Worm (Caenorhabditis elegans) whole organism, L4 larva: ENCODE results near the gene Y55F3BL.6.

Experiments used
- F37D6.2 ChIP-seq: sonication (generic microtip); optimal IDR thresholded peaks from 2 replicates; lab custom pipeline; 2016; ENCODE audit warnings: mild to moderate bottlenecking, missing genetic modification characterization, missing compliant biosample characterization
- ZK337.2 ChIP-seq: fragments of 200-800 bp; sonication (Bioruptor generic); IDR thresholded peaks from 2 replicates; pipeline ENCODE4 v1.3.6; 2022; ENCODE audit warnings: missing genetic modification reagents, missing genetic modification characterization, missing compliant biosample characterization
- aha-1 ChIP-seq: fragments of 150-350 bp; peaks from one replicate; lab custom pipeline; 2014; ENCODE audit warnings: missing biosample characterization, missing genetic modification characterization
- ama-1 ChIP-seq: fragments of 150-350 bp; optimal IDR thresholded peaks from 2 replicates; lab custom pipeline; 2014; ENCODE audit warnings: inconsistent platforms, mixed read lengths
- ceh-44 ChIP-seq: fragments of 200-800 bp; sonication (Bioruptor generic); IDR thresholded peaks from 2 replicates; pipeline ENCODE4 v1.3.6; 2022; ENCODE audit warnings: missing genetic modification reagents, missing genetic modification characterization, missing compliant biosample characterization
- ces-1 ChIP-seq: fragments of 150-350 bp; sonication (generic microtip); optimal IDR thresholded peaks from 4 replicates; lab custom pipeline; 2014; ENCODE audit warnings: missing biosample characterization, missing genetic modification reagents, missing genetic modification characterization
- cey-2 ChIP-seq: sonication (generic microtip); optimal IDR thresholded peaks from 3 replicates; lab custom pipeline; 2017; ENCODE audit warnings: missing genetic modification characterization, mild to moderate bottlenecking, missing compliant biosample characterization, antibody characterized with exemption, borderline replicate concordance; ENCODE audit not compliant: insufficient read depth
- daf-12 ChIP-seq: fragments of 150-350 bp; optimal IDR thresholded peaks from 2 replicates; lab custom pipeline; 2014; ENCODE audit warnings: missing biosample characterization, missing genetic modification reagents, missing genetic modification characterization
- daf-16 ChIP-seq, 3 experiments: sonication (generic microtip); optimal IDR thresholded peaks; 2 replicates each; lab custom pipeline; 2016 to 2017; ENCODE audit warnings: missing genetic modification characterization in 3 of 3, missing genetic modification reagents in 3 of 3, mild to moderate bottlenecking in 2 of 3, missing compliant biosample characterization in 2 of 3, missing biosample characterization in 1 of 3, moderate library complexity in 1 of 3
- daf-19 ChIP-seq: fragments of 200-800 bp; sonication (Bioruptor generic); conservative IDR thresholded peaks from 2 replicates; pipeline ENCODE4 v1.3.6; 2022; ENCODE audit warnings: missing genetic modification characterization, missing compliant biosample characterization
- dpl-1 ChIP-seq: fragments of 150-350 bp; optimal IDR thresholded peaks from 2 replicates; lab custom pipeline; 2014; ENCODE audit warnings: missing biosample characterization, missing genetic modification reagents, missing genetic modification characterization
- dve-1 ChIP-seq: sonication (generic microtip); optimal IDR thresholded peaks from 2 replicates; lab custom pipeline; 2017; ENCODE audit warnings: antibody characterized with exemption, mild to moderate bottlenecking, missing genetic modification characterization, missing compliant biosample characterization; ENCODE audit not compliant: insufficient read depth
- egl-43 ChIP-seq: fragments of 200-800 bp; sonication (Bioruptor generic); IDR thresholded peaks from 2 replicates; pipeline ENCODE4 v1.3.6; 2022; ENCODE audit warnings: missing genetic modification reagents, missing genetic modification characterization, missing compliant biosample characterization
- hif-1 ChIP-seq, 2 experiments: sonication (generic microtip); optimal IDR thresholded peaks; 2 replicates each; lab custom pipeline; 2016 to 2017; ENCODE audit warnings: missing compliant biosample characterization in 2 of 2, missing genetic modification characterization in 2 of 2, missing genetic modification reagents in 2 of 2, missing genotype in 2 of 2, mild to moderate bottlenecking in 1 of 2
- hlh-11 ChIP-seq: fragments of 200-800 bp; sonication (Bioruptor generic); optimal IDR thresholded peaks from 2 replicates; lab custom pipeline; 2018; ENCODE audit warnings: mild to moderate bottlenecking, missing genetic modification characterization, missing compliant biosample characterization
- hlh-30 ChIP-seq: sonication (generic microtip); optimal IDR thresholded peaks from 2 replicates; lab custom pipeline; 2017; ENCODE audit warnings: antibody characterized with exemption, mild to moderate bottlenecking, missing genetic modification characterization, missing compliant biosample characterization; ENCODE audit not compliant: insufficient read depth
- hmg-1.1 ChIP-seq: fragments of 200-800 bp; sonication (Bioruptor generic); IDR thresholded peaks from 2 replicates; pipeline ENCODE4 v1.3.6; 2022; ENCODE audit warnings: missing genetic modification reagents, missing genetic modification characterization, missing compliant biosample characterization
- jun-1 ChIP-seq: fragments of 150-350 bp; optimal IDR thresholded peaks from 2 replicates; lab custom pipeline; 2014; ENCODE audit warnings: missing biosample characterization, missing genetic modification reagents, missing genetic modification characterization
- lim-7 ChIP-seq: fragments of 200-800 bp; sonication (Bioruptor generic); IDR thresholded peaks from 2 replicates; pipeline ENCODE4 v1.3.6; 2022; ENCODE audit warnings: missing genetic modification characterization, missing compliant biosample characterization
- lin-13 ChIP-seq: fragments of 150-350 bp; optimal IDR thresholded peaks from 2 replicates; lab custom pipeline; 2014; ENCODE audit warnings: missing biosample characterization, missing genetic modification reagents, missing genetic modification characterization
- lin-29 ChIP-seq: fragments of 200-800 bp; sonication (Bioruptor generic); IDR thresholded peaks from 2 replicates; pipeline ENCODE4 v1.3.6; 2022; ENCODE audit warnings: missing genetic modification reagents, missing genetic modification characterization, missing compliant biosample characterization
- lin-38 ChIP-seq: fragments of 200-800 bp; sonication (Bioruptor generic); IDR thresholded peaks from 2 replicates; pipeline ENCODE4 v1.3.6; 2022; ENCODE audit warnings: missing genetic modification reagents, missing genetic modification characterization, missing compliant biosample characterization
- madf-9 ChIP-seq: fragments of 200-800 bp; sonication (Bioruptor generic); conservative IDR thresholded peaks from 2 replicates; pipeline ENCODE4 v1.3.6; 2022; ENCODE audit warnings: missing genetic modification reagents, missing genetic modification characterization, missing compliant biosample characterization
- mdl-1 ChIP-seq, 2 experiments: fragments of 150-350 bp in 1 of 2; sonication (generic microtip) in 1 of 2; optimal IDR thresholded peaks; 2 replicates each; lab custom pipeline; 2014 to 2017; ENCODE audit warnings: missing biosample characterization in 2 of 2, missing genetic modification characterization in 2 of 2
- mep-1 ChIP-seq: fragments of 150-350 bp; sonication (generic microtip); optimal IDR thresholded peaks from 3 replicates; lab custom pipeline; 2014; ENCODE audit warnings: missing biosample characterization, missing genetic modification characterization
- mes-2 ChIP-seq: sonication (generic microtip); optimal IDR thresholded peaks from 2 replicates; lab custom pipeline; 2016; ENCODE audit warnings: missing genotype, mild to moderate bottlenecking, missing genetic modification characterization, missing compliant biosample characterization; ENCODE audit not compliant: poor library complexity, severe bottlenecking
- mxl-2 ChIP-seq: fragments of 200-800 bp; sonication (Bioruptor generic); conservative IDR thresholded peaks from 2 replicates; pipeline ENCODE4 v1.3.6; 2022; ENCODE audit warnings: missing genetic modification reagents, missing genetic modification characterization, missing compliant biosample characterization
- nhr-10 ChIP-seq: fragments of 150-350 bp; optimal IDR thresholded peaks from 2 replicates; lab custom pipeline; 2014; ENCODE audit warnings: missing biosample characterization, missing genetic modification characterization
- nhr-11 ChIP-seq: fragments of 150-350 bp; optimal IDR thresholded peaks from 2 replicates; lab custom pipeline; 2014; ENCODE audit warnings: missing biosample characterization, missing genetic modification characterization
- nhr-111 ChIP-seq: fragments of 200-800 bp; sonication (Bioruptor generic); optimal IDR thresholded peaks from 2 replicates; lab custom pipeline; 2018; ENCODE audit warnings: mild to moderate bottlenecking, missing genetic modification characterization, missing compliant biosample characterization
- nhr-237 ChIP-seq: sonication (generic microtip); optimal IDR thresholded peaks from 2 replicates; lab custom pipeline; 2017; ENCODE audit warnings: missing biosample characterization, missing genetic modification characterization
- nhr-28 ChIP-seq: fragments of 150-350 bp; optimal IDR thresholded peaks from 2 replicates; lab custom pipeline; 2014; ENCODE audit warnings: missing biosample characterization, missing genetic modification characterization
- nhr-42 ChIP-seq: fragments of 200-800 bp; sonication (Bioruptor generic); IDR thresholded peaks from 2 replicates; pipeline ENCODE4 v1.3.6; 2022; ENCODE audit warnings: missing genetic modification characterization, missing compliant biosample characterization
- nhr-6 ChIP-seq: fragments of 150-350 bp; optimal IDR thresholded peaks from 2 replicates; lab custom pipeline; 2014; ENCODE audit warnings: missing biosample characterization, missing genetic modification characterization
- nhr-76 ChIP-seq: fragments of 150-350 bp; optimal IDR thresholded peaks from 2 replicates; lab custom pipeline; 2014; ENCODE audit warnings: missing biosample characterization, missing genetic modification characterization
- rbr-2 ChIP-seq: sonication (generic microtip); optimal IDR thresholded peaks from 2 replicates; lab custom pipeline; 2016; ENCODE audit warnings: missing genotype, missing genetic modification characterization, missing compliant biosample characterization
- saeg-2 ChIP-seq: fragments of 200-800 bp; sonication (Bioruptor generic); IDR thresholded peaks from 2 replicates; pipeline ENCODE4 v1.3.6; 2022; ENCODE audit warnings: missing genetic modification reagents, missing genetic modification characterization, missing compliant biosample characterization
- skn-1 ChIP-seq: fragments of 150-350 bp; optimal IDR thresholded peaks from 2 replicates; lab custom pipeline; 2014; ENCODE audit warnings: missing biosample characterization, missing genetic modification characterization
- unc-130 ChIP-seq: sonication (generic microtip); optimal IDR thresholded peaks from 2 replicates; lab custom pipeline; 2016; ENCODE audit warnings: missing genetic modification reagents, missing genetic modification characterization, missing compliant biosample characterization
- zip-11 ChIP-seq: fragments of 200-800 bp; sonication (Bioruptor generic); IDR thresholded peaks from 2 replicates; pipeline ENCODE4 v1.3.6; 2022; ENCODE audit warnings: missing genetic modification characterization, missing compliant biosample characterization
- zip-2 ChIP-seq: fragments of 150-350 bp; optimal IDR thresholded peaks from 2 replicates; lab custom pipeline; 2014; ENCODE audit warnings: missing biosample characterization, missing genetic modification characterization

Gene Y55F3BL.6

ce11 chrIV:831796-832486, 25.1 kb upstream of the Y55F3BL.6 start, which contains the start of the genes madf-1 and Y55F3BR.10:
Gene madf-1 (minus strand): TSS chrIV:831896.
Gene Y55F3BR.10 (plus strand): TSS chrIV:832436.
- TF ChIP-seq lin-13 (GFP tag; lab: Kevin White, UChicago): no peak
- TF ChIP-seq nhr-10 (tag; lab: Kevin White, UChicago): no peak
- TF ChIP-seq hlh-30 (tag; lab: Kevin White, UChicago): no peak

- TF ChIP-seq nhr-42: no peak
- TF ChIP-seq aha-1 (tag; lab: Kevin White, UChicago): peak; percentile 93
- no peak for TF ChIP-seq daf-12 (tag; lab: Kevin White, UChicago)
- TF ChIP-seq, all 104 proteins: peak for 1
Measured at ce11 chrIV:830262-830960, 23.5 kb upstream of the Y55F3BL.6 start.

- TF ChIP-seq ceh-44 (no peak), saeg-2 (no peak), nhr-237 (tag; lab: Kevin White, UChicago) (no peak), lin-38 (GFP tag; lab: Robert Waterston, UW) (no peak), cey-2 (no peak), daf-19 (GFP tag; lab: Robert Waterston, UW) (no peak), nhr-76 (no peak), zip-2 (tag; lab: Kevin White, UChicago) (no peak), jun-1 (no peak), egl-43 (no peak), nhr-111 (no peak), mep-1 (tag; lab: Kevin White, UChicago) (no peak), madf-9 (GFP tag; lab: Robert Waterston, UW) (no peak), mdl-1 (tag; optimal IDR thresholded peaks at IDR 0.05; lab: Kevin White, UChicago) (no peak), lin-29 (no peak), skn-1 (tag; lab: Kevin White, UChicago) (no peak), dve-1 (tag; lab: Kevin White, UChicago) (no peak), mxl-2 (GFP tag; lab: Robert Waterston, UW) (no peak)
Measured at ce11 chrIV:829691-830090, 22.8 kb upstream of the Y55F3BL.6 start.

ce11 chrIV:829107-829506, 22.2 kb upstream of the Y55F3BL.6 start:
- TF ChIP-seq daf-16 (GFP tag; optimal IDR thresholded peaks at IDR 0.05; lab: Kevin White, UChicago) (no peak), daf-16 (tag; optimal IDR thresholded peaks at IDR 0.05; lab: Kevin White, UChicago) (peak; percentile 32), F37D6.2 (no peak), hlh-30 (tag; lab: Kevin White, UChicago) (peak; percentile 60)
- TF ChIP-seq, all 104 proteins: peak for 2

ce11 chrIV:828427-828826, 21.6 kb upstream of the Y55F3BL.6 start:
- TF ChIP-seq unc-130 (GFP tag; lab: Kevin White, UChicago): no peak
- no peak for TF ChIP-seq lim-7 (GFP tag; lab: Robert Waterston, UW)
- peak; percentile 18 for TF ChIP-seq nhr-6 (tag; lab: Kevin White, UChicago)
- TF ChIP-seq F37D6.2: no peak
- peak; percentile 62 for TF ChIP-seq nhr-11 (tag; lab: Kevin White, UChicago)
- peak; percentile 77 for TF ChIP-seq lin-38 (GFP tag; lab: Robert Waterston, UW)
- peak; percentile 20 for TF ChIP-seq hlh-11 (tag; lab: Kevin White, UChicago)
- peak; percentile 100 for TF ChIP-seq aha-1 (tag; lab: Kevin White, UChicago)
- TF ChIP-seq rbr-2 (tag; lab: Kevin White, UChicago): peak; percentile 40
- no peak for TF ChIP-seq madf-9 (GFP tag; lab: Robert Waterston, UW)
- TF ChIP-seq mep-1 (tag; lab: Kevin White, UChicago): peak; percentile 73
- no peak for TF ChIP-seq daf-16 (GFP tag; optimal IDR thresholded peaks at IDR 0.05; lab: Kevin White, UChicago)
- TF ChIP-seq daf-16 (tag; optimal IDR thresholded peaks at IDR 0.05; lab: Kevin White, UChicago): no peak
- no peak for TF ChIP-seq ZK337.2 (GFP tag; lab: Robert Waterston, UW)
- TF ChIP-seq zip-11 (GFP tag; lab: Robert Waterston, UW): no peak
- no peak for TF ChIP-seq mxl-2 (GFP tag; lab: Robert Waterston, UW)
- peak; percentile 60 for TF ChIP-seq dpl-1 (GFP tag; lab: Kevin White, UChicago)
- peak; percentile 15 for TF ChIP-seq nhr-28
- TF ChIP-seq hif-1 (tag; optimal IDR thresholded peaks at IDR 0.05; lab: Kevin White, UChicago): peak; percentile 66 to 99
- no peak for TF ChIP-seq ces-1
- TF ChIP-seq ama-1 (lab: Kevin White, UChicago): peak; percentile 42
- no peak for TF ChIP-seq mes-2 (tag; lab: Kevin White, UChicago)
- TF ChIP-seq hmg-1.1 (GFP tag; lab: Robert Waterston, UW): peak; percentile 63
- TF ChIP-seq nhr-10 (tag; lab: Kevin White, UChicago): no peak
